Worm (Caenorhabditis elegans) whole organism, early embryonic: ENCODE data around the gene ndua-5.

Experiments
- B0310.2 ChIP-seq: sonication (generic microtip); optimal IDR thresholded peaks from 2 replicates; lab custom pipeline; 2016; ENCODE audit warnings: mild to moderate bottlenecking, missing genetic modification characterization, missing compliant biosample characterization
- F13C5.2 ChIP-seq: sonication (generic microtip); optimal IDR thresholded peaks from 2 replicates; lab custom pipeline; 2017; ENCODE audit warnings: mild to moderate bottlenecking, missing genetic modification characterization, inconsistent platforms, missing compliant biosample characterization
- aly-1 ChIP-seq: sonication (generic microtip); optimal IDR thresholded peaks from 2 replicates; lab custom pipeline; 2016; ENCODE audit warnings: missing genetic modification characterization, missing compliant biosample characterization
- ama-1 ChIP-seq: fragments of 150-350 bp; optimal IDR thresholded peaks from 2 replicates; lab custom pipeline; 2014
- ceh-13 ChIP-seq: fragments of 200-800 bp; sonication (Bioruptor generic); optimal IDR thresholded peaks from 2 replicates; lab custom pipeline; 2018; ENCODE audit warnings: mild to moderate bottlenecking, missing genetic modification characterization, missing compliant biosample characterization
- ceh-36 ChIP-seq: sonication (generic microtip); optimal IDR thresholded peaks from 2 replicates; lab custom pipeline; 2016; ENCODE audit warnings: missing genetic modification characterization, inconsistent platforms, missing compliant biosample characterization
- ets-7 ChIP-seq: sonication (generic microtip); optimal IDR thresholded peaks from 2 replicates; lab custom pipeline; 2016; ENCODE audit warnings: missing genotype, missing genetic modification characterization, missing compliant biosample characterization
- flt-1 ChIP-seq: fragments of 200-800 bp; sonication (Bioruptor generic); IDR thresholded peaks from 2 replicates; pipeline ENCODE4 v1.3.6; 2022; ENCODE audit warnings: missing genetic modification characterization, missing compliant biosample characterization
- hmbx-1 ChIP-seq: sonication (generic microtip); optimal IDR thresholded peaks from 2 replicates; lab custom pipeline; 2016; ENCODE audit warnings: mild to moderate bottlenecking, missing genetic modification characterization, missing compliant biosample characterization
- hmg-4 ChIP-seq: fragments of 200-800 bp; sonication (Bioruptor generic); optimal IDR thresholded peaks from 2 replicates; lab custom pipeline; 2018; ENCODE audit warnings: mild to moderate bottlenecking, missing genetic modification characterization, missing compliant biosample characterization
- hnd-1 ChIP-seq: sonication (generic microtip); optimal IDR thresholded peaks from 2 replicates; lab custom pipeline; 2016; ENCODE audit warnings: missing genetic modification characterization, missing compliant biosample characterization
- pes-1 ChIP-seq: fragments of 200-800 bp; sonication (Bioruptor generic); IDR thresholded peaks from 2 replicates; pipeline ENCODE4 v1.3.6; 2022; ENCODE audit warnings: missing genetic modification reagents, missing genetic modification characterization, missing compliant biosample characterization
- scrt-1 ChIP-seq: fragments of 200-800 bp; sonication (Bioruptor generic); IDR thresholded peaks from 2 replicates; pipeline ENCODE4 v1.3.6; 2022; ENCODE audit warnings: missing genetic modification characterization, missing compliant biosample characterization
- sea-1 ChIP-seq: fragments of 200-800 bp; sonication (Bioruptor generic); conservative IDR thresholded peaks from 2 replicates; pipeline ENCODE4 v1.3.6; 2022; ENCODE audit warnings: missing genetic modification characterization, missing compliant biosample characterization
- tbx-11 ChIP-seq: fragments of 200-800 bp; sonication (Bioruptor generic); IDR thresholded peaks from 2 replicates; pipeline ENCODE4 v1.3.6; 2022; ENCODE audit warnings: missing genetic modification characterization, missing compliant biosample characterization
- tbx-37 ChIP-seq: fragments of 200-800 bp; sonication (Bioruptor generic); conservative IDR thresholded peaks from 2 replicates; pipeline ENCODE4 v1.3.6; 2022; ENCODE audit warnings: missing genetic modification reagents, missing genetic modification characterization, missing compliant biosample characterization
- tra-4 ChIP-seq: sonication (generic microtip); optimal IDR thresholded peaks from 2 replicates; lab custom pipeline; 2017; ENCODE audit warnings: missing genetic modification characterization, missing compliant biosample characterization

The ndua-5 gene

DNA sequence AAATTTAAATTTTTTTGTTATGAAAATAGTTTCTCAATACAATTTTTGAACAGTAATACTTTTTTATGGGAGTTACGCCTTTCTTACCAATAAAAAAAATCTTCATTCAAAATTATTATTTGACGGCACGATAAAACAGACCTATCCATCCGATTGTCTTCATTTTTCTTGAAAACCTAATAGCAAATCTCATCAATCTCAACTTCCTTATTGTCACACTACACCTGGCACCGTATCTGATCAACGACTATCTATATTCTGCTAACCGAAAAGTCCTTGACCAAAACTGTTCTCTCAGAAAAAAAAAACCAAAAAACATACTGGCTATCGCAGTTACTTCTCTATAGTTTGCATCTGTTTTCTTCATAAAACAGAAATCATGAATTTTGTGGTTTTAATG, 11.4 kb upstream of the ndua-5 start:
- TF ChIP-seq flt-1 (GFP tag; lab: Robert Waterston, UW) (no peak), F13C5.2 (no peak), ceh-36 (no peak), tra-4 (tag; lab: Kevin White, UChicago) (no peak), scrt-1 (no peak), ets-7 (tag; lab: Kevin White, UChicago) (no peak), hnd-1 (tag; lab: Kevin White, UChicago) (no peak), B0310.2 (tag; lab: Kevin White, UChicago) (no peak), hmbx-1 (tag; lab: Kevin White, UChicago) (no peak), hmg-4 (GFP tag; lab: Kevin White, UChicago) (no peak), pes-1 (no peak), tbx-37 (no peak), ama-1 (no peak)

DNA sequence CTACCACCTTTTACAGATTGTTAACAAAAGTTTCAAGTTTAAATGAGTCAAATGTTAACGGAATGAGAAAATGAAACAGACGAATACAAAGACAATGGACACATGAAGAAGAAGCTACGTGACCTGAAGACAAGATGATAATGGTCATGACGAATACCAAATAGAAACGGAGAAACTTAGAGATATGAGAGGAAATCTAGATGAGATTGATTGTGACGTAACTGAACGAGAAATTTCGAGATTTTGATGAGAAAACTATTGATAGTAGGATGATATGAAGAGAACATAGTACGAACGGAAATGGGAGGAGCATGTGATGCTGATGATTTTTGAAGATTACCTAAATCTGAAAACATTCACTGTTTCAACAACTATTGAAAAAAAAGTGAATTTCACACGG, 10.4 kb upstream of the ndua-5 start:
- no peak for TF ChIP-seq ceh-13 (GFP tag; lab: Kevin White, UChicago)

DNA sequence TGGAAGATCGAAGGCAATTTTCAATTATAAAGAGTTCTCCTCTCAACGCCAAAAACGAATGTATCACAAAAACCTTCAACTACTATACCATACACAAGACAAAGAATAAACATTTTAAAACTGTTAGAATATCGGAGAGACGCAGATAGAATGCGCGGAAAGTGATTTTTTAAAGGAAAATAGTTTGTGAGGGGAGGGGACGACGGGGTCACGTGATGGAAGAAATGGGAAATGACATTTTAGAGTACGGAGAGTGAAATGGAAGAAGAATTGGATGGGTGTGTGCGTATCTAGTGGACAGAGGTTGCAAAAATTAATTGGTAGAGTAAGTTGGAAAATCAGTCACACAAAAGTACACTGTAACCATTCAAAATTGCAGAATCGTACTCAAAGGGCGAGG, 9.6 kb upstream of the ndua-5 start:
- TF ChIP-seq hmg-4 (GFP tag; lab: Kevin White, UChicago) (no peak), tbx-37 (no peak), hmbx-1 (tag; lab: Kevin White, UChicago) (no peak)

DNA sequence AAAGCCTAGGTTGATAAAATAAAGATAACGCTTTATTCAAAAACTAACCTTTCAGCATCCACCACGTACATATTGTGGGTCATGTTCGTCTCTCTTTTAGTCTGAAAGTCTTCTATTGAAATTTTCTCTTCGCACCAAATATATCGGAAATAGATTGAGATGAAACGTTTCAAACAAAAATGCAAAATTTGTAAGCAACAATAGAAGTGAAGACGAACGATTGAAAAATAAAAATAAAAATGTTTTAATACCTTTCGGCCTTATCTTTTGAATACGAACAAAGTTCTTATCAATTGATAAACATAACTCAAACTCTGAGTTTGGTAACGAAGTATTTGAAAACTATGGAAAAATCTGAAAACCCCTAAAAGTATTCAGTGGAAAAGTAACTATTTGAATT, 8.4 kb upstream of the ndua-5 start, which contains the start of gene F56H11.2:
Gene F56H11.2 (minus strand): TSS at position 101 of the 400 bp plus-strand sequence.
- TF ChIP-seq hmbx-1 (tag; lab: Kevin White, UChicago) = no peak
- TF ChIP-seq pes-1 = no peak
- TF ChIP-seq ceh-36 = no peak
- TF ChIP-seq scrt-1 = no peak
- no peak for TF ChIP-seq flt-1 (GFP tag; lab: Robert Waterston, UW)
- no peak for TF ChIP-seq tbx-11 (GFP tag; lab: Robert Waterston, UW)
- TF ChIP-seq B0310.2 (tag; lab: Kevin White, UChicago) = no peak

DNA sequence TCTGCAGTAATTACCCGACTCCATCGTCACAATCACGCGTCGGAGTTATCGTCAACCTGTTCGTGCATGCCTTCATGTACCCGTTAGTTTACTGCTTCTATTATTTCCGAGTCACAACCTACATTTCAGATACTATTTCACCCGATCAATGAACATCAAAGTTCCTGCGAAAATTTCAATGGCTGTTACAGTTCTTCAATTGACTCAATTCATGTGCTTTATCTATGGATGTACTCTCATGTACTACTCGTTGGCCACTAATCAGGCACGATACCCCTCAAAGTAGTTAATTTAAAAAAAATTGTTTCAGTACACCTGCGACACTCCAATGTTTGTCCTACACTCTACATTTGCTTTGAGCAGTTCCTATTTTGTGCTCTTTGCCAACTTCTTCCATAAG, 6.1 kb upstream of the ndua-5 start:
- TF ChIP-seq ama-1 = no peak
- no peak for TF ChIP-seq hmg-4 (GFP tag; lab: Kevin White, UChicago)
- TF ChIP-seq tbx-11 (GFP tag; lab: Robert Waterston, UW) = no peak
- TF ChIP-seq hnd-1 (tag; lab: Kevin White, UChicago) = no peak
- TF ChIP-seq flt-1 (GFP tag; lab: Robert Waterston, UW) = no peak

DNA sequence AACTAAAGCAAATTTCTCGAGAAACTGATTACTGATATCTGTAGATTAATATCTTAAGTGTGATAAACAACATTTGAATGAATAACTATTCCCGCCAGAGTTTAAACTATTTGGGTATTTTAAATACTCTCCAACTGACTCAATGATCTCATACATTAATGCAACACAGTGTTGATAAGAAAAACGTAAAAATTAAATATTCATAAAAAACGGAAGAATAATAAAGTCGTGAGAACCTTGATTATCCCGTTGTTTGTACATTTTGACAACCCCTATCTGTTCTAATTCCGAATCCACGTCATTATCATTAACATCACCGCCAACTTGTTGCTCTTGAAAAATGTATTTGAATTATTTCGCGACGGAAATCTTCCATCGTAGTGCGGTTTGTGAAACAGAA, 4.9 kb upstream of the ndua-5 start, which contains the start of gene elo-7:
Gene elo-7 (plus strand): TSS at position 301 of the 400 bp plus-strand sequence.
- TF ChIP-seq hmbx-1 (tag; lab: Kevin White, UChicago) = no peak
- no peak for TF ChIP-seq sea-1

DNA sequence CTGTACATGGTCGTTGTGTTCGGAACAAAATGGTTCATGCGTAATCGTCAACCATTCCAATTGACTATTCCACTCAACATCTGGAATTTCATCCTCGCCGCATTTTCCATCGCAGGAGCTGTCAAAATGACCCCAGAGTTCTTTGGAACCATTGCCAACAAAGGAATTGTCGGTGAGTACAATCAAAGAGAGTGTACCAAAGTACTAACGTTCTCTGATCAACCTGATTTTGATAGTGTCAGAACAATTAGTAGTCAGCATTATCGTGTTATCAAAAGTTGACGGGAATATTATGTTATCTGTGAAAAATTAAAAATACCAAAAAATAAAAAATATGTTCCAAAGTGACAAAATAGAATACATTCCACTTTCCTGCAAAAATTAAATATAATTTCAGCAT, 2.3 kb upstream of the ndua-5 start:
- TF ChIP-seq ama-1 (no peak), B0310.2 (tag; lab: Kevin White, UChicago) (no peak), hnd-1 (tag; lab: Kevin White, UChicago) (no peak), F13C5.2 (no peak), ets-7 (tag; lab: Kevin White, UChicago) (no peak), tra-4 (tag; lab: Kevin White, UChicago) (no peak), hmg-4 (GFP tag; lab: Kevin White, UChicago) (no peak), scrt-1 (no peak), pes-1 (no peak), aly-1 (tag; lab: Kevin White, UChicago) (no peak), hmbx-1 (tag; lab: Kevin White, UChicago) (no peak)

DNA sequence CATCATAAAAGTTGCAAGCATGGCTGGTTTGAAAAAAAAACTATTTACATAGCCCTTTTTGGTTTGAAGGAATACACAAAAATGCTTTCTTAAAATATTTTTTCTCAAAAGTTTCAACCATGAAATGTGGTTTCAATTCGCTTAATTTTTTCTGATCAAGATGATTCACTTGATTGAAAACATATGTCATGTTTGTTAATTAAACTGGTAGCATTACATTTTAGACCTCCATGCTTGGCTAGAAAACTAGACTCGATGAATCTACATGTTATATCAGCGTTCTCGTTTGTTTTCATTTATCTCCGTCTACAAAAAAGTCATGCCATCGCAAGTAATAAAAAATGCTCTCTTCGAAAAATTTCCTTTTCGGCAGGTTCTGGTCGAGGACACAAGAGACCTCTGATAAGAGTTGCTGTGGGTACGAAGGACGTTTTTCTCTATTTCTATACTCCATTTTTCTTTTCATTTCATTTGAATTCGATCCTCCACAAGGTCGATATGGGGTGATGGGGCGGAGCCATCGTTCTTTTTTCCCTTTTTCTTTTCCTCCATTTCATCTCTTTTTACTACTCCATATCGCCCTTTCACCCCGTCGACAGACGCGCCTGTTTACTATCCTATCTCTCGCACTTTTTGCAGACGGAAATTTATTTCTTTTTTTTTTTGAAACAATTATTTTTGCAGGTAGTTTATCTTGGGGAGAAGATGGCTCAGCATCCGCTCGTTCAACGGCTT, 1.1 kb upstream of the ndua-5 start, which contains the start of gene elo-1:
Gene elo-1 (plus strand): TSS at position 685 of the 735 bp plus-strand sequence.
- no peak for TF ChIP-seq pes-1
- TF ChIP-seq aly-1 (tag; lab: Kevin White, UChicago) = no peak
- TF ChIP-seq flt-1 (GFP tag; lab: Robert Waterston, UW) = no peak
- no peak for TF ChIP-seq tra-4 (tag; lab: Kevin White, UChicago)
- TF ChIP-seq ceh-13 (GFP tag; lab: Kevin White, UChicago) = no peak
- TF ChIP-seq hnd-1 (tag; lab: Kevin White, UChicago) = no peak
- no peak for TF ChIP-seq scrt-1
- TF ChIP-seq hmg-4 (GFP tag; lab: Kevin White, UChicago) = no peak

DNA sequence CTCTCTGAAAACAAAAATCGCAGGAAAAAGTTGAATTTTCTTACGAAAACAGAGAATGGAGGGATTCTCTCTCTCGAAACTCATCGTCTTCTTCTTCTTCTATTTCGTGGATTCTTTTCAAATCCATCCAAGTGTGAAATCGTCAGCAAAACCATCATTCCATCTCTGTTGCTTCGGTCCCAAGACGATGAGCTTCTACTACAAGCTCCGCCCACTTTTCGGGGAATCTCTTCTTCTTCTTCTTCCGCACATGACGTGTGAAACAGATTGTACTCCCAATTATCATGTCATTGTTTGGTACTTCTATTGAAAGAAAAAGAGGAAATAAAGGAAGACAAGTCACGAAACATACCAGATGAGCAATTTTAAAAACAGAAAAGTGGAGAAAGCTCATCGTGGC, 1.6 kb downstream of the ndua-5 start:
- TF ChIP-seq hnd-1 (tag; lab: Kevin White, UChicago) = no peak
- TF ChIP-seq ets-7 (tag; lab: Kevin White, UChicago) = no peak
- no peak for TF ChIP-seq F13C5.2
- TF ChIP-seq tbx-37 = no peak
- no peak for TF ChIP-seq tbx-11 (GFP tag; lab: Robert Waterston, UW)
- no peak for TF ChIP-seq flt-1 (GFP tag; lab: Robert Waterston, UW)
- TF ChIP-seq tra-4 (tag; lab: Kevin White, UChicago) = no peak
- no peak for TF ChIP-seq hmg-4 (GFP tag; lab: Kevin White, UChicago)
- TF ChIP-seq ceh-13 (GFP tag; lab: Kevin White, UChicago) = no peak
- no peak for TF ChIP-seq ama-1
- no peak for TF ChIP-seq pes-1
- TF ChIP-seq B0310.2 (tag; lab: Kevin White, UChicago) = no peak
- no peak for TF ChIP-seq ceh-36
